Fruit fly (Drosophila melanogaster) whole organism, prepupa: Measurements from ENCODE around the gene CG1161.

ENCODE experiments used
- Blimp-1 ChIP-seq: fragments of 200-800 bp; sonication (Bioruptor generic); optimal IDR thresholded peaks from 3 replicates; lab custom pipeline; 2017; ENCODE audit warnings: missing biosample characterization, missing genetic modification characterization, mild to moderate bottlenecking, moderate library complexity, missing genetic modification reagents
- CG10631 ChIP-seq: fragments of 200-800 bp; sonication (Bioruptor generic); optimal IDR thresholded peaks from 2 replicates; lab custom pipeline; 2016; ENCODE audit warnings: missing biosample characterization, missing genetic modification characterization
- CG11294 ChIP-seq: fragments of 200-800 bp; sonication (Bioruptor generic); IDR thresholded peaks from 2 replicates; pipeline ENCODE4 v1.3.6; 2022; ENCODE audit warnings: missing biosample characterization, missing genetic modification characterization
- CG11762 ChIP-seq: fragments of 200-800 bp; sonication (Bioruptor generic); optimal IDR thresholded peaks from 3 replicates; lab custom pipeline; 2016; ENCODE audit warnings: missing biosample characterization, missing genetic modification characterization; ENCODE audit not compliant: insufficient read depth
- CG11902 ChIP-seq: fragments of 200-800 bp; sonication (Bioruptor generic); optimal IDR thresholded peaks from 3 replicates; lab custom pipeline; 2016; ENCODE audit warnings: missing biosample characterization, missing genetic modification characterization
- CG15336 ChIP-seq: fragments of 200-800 bp; sonication (Bioruptor generic); IDR thresholded peaks from 2 replicates; pipeline ENCODE4 v1.3.6; 2022; ENCODE audit warnings: missing biosample characterization, missing genetic modification characterization
- CG1621 ChIP-seq: fragments of 200-800 bp; sonication (Bioruptor generic); optimal IDR thresholded peaks from 3 replicates; lab custom pipeline; 2018; ENCODE audit warnings: missing biosample characterization, mild to moderate bottlenecking, missing genetic modification characterization
- CG16779 ChIP-seq: fragments of 200-800 bp; sonication (Bioruptor generic); optimal IDR thresholded peaks from 3 replicates; lab custom pipeline; 2017; ENCODE audit warnings: missing biosample characterization, mild to moderate bottlenecking, missing genetic modification characterization
- CG3032 ChIP-seq: fragments of 200-800 bp; optimal IDR thresholded peaks from 2 replicates; lab custom pipeline; 2019; ENCODE audit warnings: missing biosample characterization, mild to moderate bottlenecking, missing genetic modification characterization, moderate library complexity
- CG31627 ChIP-seq: fragments of 200-800 bp; sonication (Bioruptor generic); optimal IDR thresholded peaks from 3 replicates; lab custom pipeline; 2016; ENCODE audit warnings: missing biosample characterization, missing genetic modification characterization
- CG32006 ChIP-seq: fragments of 200-800 bp; sonication (Bioruptor generic); optimal IDR thresholded peaks from 3 replicates; lab custom pipeline; 2017; ENCODE audit warnings: missing biosample characterization, mild to moderate bottlenecking, missing genetic modification characterization
- CG34406 ChIP-seq: fragments of 200-800 bp; sonication (Bioruptor generic); optimal IDR thresholded peaks from 3 replicates; lab custom pipeline; 2016; ENCODE audit warnings: missing biosample characterization, missing genetic modification characterization
- CG4318 ChIP-seq: fragments of 200-800 bp; sonication (Bioruptor generic); optimal IDR thresholded peaks from 3 replicates; lab custom pipeline; 2017; ENCODE audit warnings: missing biosample characterization, mild to moderate bottlenecking, missing genetic modification characterization
- CG6163 ChIP-seq: fragments of 200-800 bp; sonication (Bioruptor generic); IDR thresholded peaks from 3 replicates; pipeline ENCODE4 v1.3.6; 2022; ENCODE audit warnings: missing biosample characterization, missing genetic modification characterization
- CG6276 ChIP-seq: fragments of 200-800 bp; sonication (Bioruptor generic); optimal IDR thresholded peaks from 2 replicates; lab custom pipeline; 2017; ENCODE audit warnings: missing biosample characterization, mild to moderate bottlenecking, missing genetic modification characterization
- CG6792 ChIP-seq: fragments of 200-800 bp; sonication (Bioruptor generic); optimal IDR thresholded peaks from 3 replicates; lab custom pipeline; 2016; ENCODE audit warnings: missing biosample characterization, missing genetic modification characterization
- CG6808 ChIP-seq: fragments of 200-800 bp; sonication (Bioruptor generic); optimal IDR thresholded peaks from 3 replicates; lab custom pipeline; 2017; ENCODE audit warnings: missing biosample characterization, missing genetic modification characterization, mild to moderate bottlenecking, moderate library complexity, missing genetic modification reagents
- CG7368 ChIP-seq: fragments of 200-800 bp; sonication (Bioruptor generic); optimal IDR thresholded peaks from 3 replicates; lab custom pipeline; 2016; ENCODE audit warnings: missing biosample characterization, missing genetic modification characterization
- CG8119 ChIP-seq: fragments of 200-800 bp; sonication (Bioruptor generic); IDR thresholded peaks from 3 replicates; pipeline ENCODE4 v1.3.6; 2022; ENCODE audit warnings: missing biosample characterization, missing genetic modification characterization
- CG8632 ChIP-seq: fragments of 200-800 bp; sonication (Bioruptor generic); optimal IDR thresholded peaks from 3 replicates; lab custom pipeline; 2016; ENCODE audit warnings: missing biosample characterization, missing genetic modification characterization
- CG9139 ChIP-seq: fragments of 200-800 bp; sonication (Bioruptor generic); optimal IDR thresholded peaks from 3 replicates; lab custom pipeline; 2017; ENCODE audit warnings: missing biosample characterization, mild to moderate bottlenecking, missing genetic modification characterization
- Eip75B ChIP-seq: fragments of 200-800 bp; sonication (Bioruptor generic); optimal IDR thresholded peaks from 3 replicates; lab custom pipeline; 2016; ENCODE audit warnings: missing biosample characterization, missing genetic modification characterization
- Eip78C ChIP-seq: fragments of 200-800 bp; sonication (Bioruptor generic); peaks from one replicate; lab custom pipeline; 2016; ENCODE audit warnings: missing biosample characterization, missing genetic modification characterization
- Eip93F ChIP-seq: fragments of 200-800 bp; sonication (Bioruptor generic); optimal IDR thresholded peaks from 2 replicates; lab custom pipeline; 2016; ENCODE audit warnings: missing biosample characterization, mild to moderate bottlenecking, missing genetic modification characterization
- Ets96B ChIP-seq: fragments of 200-800 bp; optimal IDR thresholded peaks from 2 replicates; lab custom pipeline; 2019; ENCODE audit warnings: missing biosample characterization, mild to moderate bottlenecking, missing genetic modification characterization, moderate library complexity
- Gug ChIP-seq: fragments of 200-800 bp; sonication (Bioruptor generic); IDR thresholded peaks from 2 replicates; pipeline ENCODE4 v1.3.6; 2022; ENCODE audit warnings: missing biosample characterization, missing genetic modification characterization
- Hr38 ChIP-seq: sonication (Bioruptor generic); optimal IDR thresholded peaks from 2 replicates; lab custom pipeline; 2016; ENCODE audit warnings: missing biosample characterization, missing genetic modification characterization
- Hr39 ChIP-seq: fragments of 200-800 bp; sonication (Bioruptor generic); optimal IDR thresholded peaks from 2 replicates; lab custom pipeline; 2016; ENCODE audit warnings: missing biosample characterization, missing genetic modification characterization
- Lpt ChIP-seq: fragments of 200-800 bp; sonication (Bioruptor generic); optimal IDR thresholded peaks from 3 replicates; lab custom pipeline; 2016; ENCODE audit warnings: missing biosample characterization, missing genetic modification characterization
- Met ChIP-seq: fragments of 200-800 bp; sonication (Bioruptor generic); optimal IDR thresholded peaks from 3 replicates; lab custom pipeline; 2016; ENCODE audit warnings: missing biosample characterization, missing genetic modification characterization
- OdsH ChIP-seq: fragments of 200-800 bp; sonication (Bioruptor generic); optimal IDR thresholded peaks from 3 replicates; lab custom pipeline; 2016; ENCODE audit warnings: missing biosample characterization, missing genetic modification characterization
- Sox102F ChIP-seq: fragments of 200-800 bp; sonication (Bioruptor generic); optimal IDR thresholded peaks from 2 replicates; lab custom pipeline; 2016; ENCODE audit warnings: missing biosample characterization, mild to moderate bottlenecking, missing genetic modification characterization
- Sox15 ChIP-seq: fragments of 200-800 bp; sonication (Bioruptor generic); optimal IDR thresholded peaks from 3 replicates; lab custom pipeline; 2016; ENCODE audit warnings: missing biosample characterization, missing genetic modification characterization
- achi ChIP-seq: fragments of 200-800 bp; sonication (Bioruptor generic); optimal IDR thresholded peaks from 3 replicates; lab custom pipeline; 2016; ENCODE audit warnings: missing biosample characterization, missing genetic modification characterization
- acj6 ChIP-seq: fragments of 200-800 bp; sonication (Bioruptor generic); optimal IDR thresholded peaks from 3 replicates; lab custom pipeline; 2016; ENCODE audit warnings: missing biosample characterization, missing genetic modification characterization
- dac ChIP-seq: fragments of 200-800 bp; sonication (Bioruptor generic); optimal IDR thresholded peaks from 2 replicates; lab custom pipeline; 2017; ENCODE audit warnings: missing biosample characterization, mild to moderate bottlenecking, missing genetic modification characterization
- dsx ChIP-seq: fragments of 200-800 bp; optimal IDR thresholded peaks from 3 replicates; lab custom pipeline; 2019; ENCODE audit warnings: missing biosample characterization, mild to moderate bottlenecking, missing genetic modification characterization, moderate library complexity; ENCODE audit not compliant: poor library complexity, severe bottlenecking
- eg ChIP-seq: fragments of 200-800 bp; sonication (Bioruptor generic); IDR thresholded peaks from 3 replicates; pipeline ENCODE4 v1.3.6; 2022; ENCODE audit warnings: missing biosample characterization, missing genetic modification characterization
- esn ChIP-seq: fragments of 200-800 bp; sonication (Bioruptor generic); optimal IDR thresholded peaks from 2 replicates; lab custom pipeline; 2016; ENCODE audit warnings: missing biosample characterization, mild to moderate bottlenecking, missing genetic modification characterization, moderate library complexity
- fd59A ChIP-seq: fragments of 200-800 bp; sonication (Bioruptor generic); optimal IDR thresholded peaks from 2 replicates; lab custom pipeline; 2017; ENCODE audit warnings: missing biosample characterization, mild to moderate bottlenecking, missing genetic modification characterization, missing genetic modification reagents
- fd85E ChIP-seq: fragments of 200-800 bp; sonication (Bioruptor generic); optimal IDR thresholded peaks from 3 replicates; lab custom pipeline; 2016; ENCODE audit warnings: missing biosample characterization, missing genetic modification characterization
- fkh ChIP-seq: fragments of 200-800 bp; sonication (Bioruptor generic); optimal IDR thresholded peaks from 3 replicates; lab custom pipeline; 2017; ENCODE audit warnings: missing biosample characterization, mild to moderate bottlenecking, missing genetic modification characterization, moderate library complexity
- net ChIP-seq: fragments of 200-800 bp; sonication (Bioruptor generic); optimal IDR thresholded peaks from 3 replicates; lab custom pipeline; 2016; ENCODE audit warnings: missing biosample characterization, missing genetic modification characterization
- pdm3 ChIP-seq: fragments of 200-800 bp; sonication (Bioruptor generic); optimal IDR thresholded peaks from 3 replicates; lab custom pipeline; 2016; ENCODE audit warnings: missing biosample characterization, missing genetic modification characterization
- salr ChIP-seq, 2 experiments: fragments of 200-800 bp; sonication (Bioruptor generic); optimal IDR thresholded peaks; 3 replicates each; lab custom pipeline; 2016 to 2018; ENCODE audit warnings: missing biosample characterization in 2 of 2, missing genetic modification characterization in 2 of 2, mild to moderate bottlenecking in 1 of 2
- ss ChIP-seq, 2 experiments: fragments of 200-800 bp; sonication (Bioruptor generic); optimal IDR thresholded peaks; 2 replicates in 1 of 2; 3 replicates in 1 of 2; lab custom pipeline; 2017 to 2018; ENCODE audit warnings: mild to moderate bottlenecking in 2 of 2, missing biosample characterization in 2 of 2, missing genetic modification characterization in 2 of 2, moderate library complexity in 1 of 2
- svp ChIP-seq: fragments of 200-800 bp; sonication (Bioruptor generic); peaks from one replicate; lab custom pipeline; 2016; ENCODE audit warnings: missing biosample characterization, missing genetic modification characterization
- topi ChIP-seq: fragments of 200-800 bp; sonication (Bioruptor generic); optimal IDR thresholded peaks from 3 replicates; lab custom pipeline; 2016; ENCODE audit warnings: missing biosample characterization, missing genetic modification characterization
- vri ChIP-seq: fragments of 200-800 bp; sonication (Bioruptor generic); optimal IDR thresholded peaks from 3 replicates; lab custom pipeline; 2016; ENCODE audit warnings: missing biosample characterization, mild to moderate bottlenecking, missing genetic modification characterization

CG1161 gene

dm6 chr3R:5316790-5317189 lies 38.1 kb upstream of the CG1161 start:
- peak; percentile 34 for TF ChIP-seq CG6276 (GFP tag; lab: Kevin White, UChicago)
- TF ChIP-seq CG11762: no peak
- peak; percentile 55 for TF ChIP-seq Eip78C (GFP tag; lab: Kevin White, UChicago)
- TF ChIP-seq salr (GFP tag; optimal IDR thresholded peaks at IDR 0.05; lab: Kevin White, UChicago): no peak
- no peak for TF ChIP-seq Sox102F
- TF ChIP-seq CG10631 (GFP tag; lab: Kevin White, UChicago): no peak
- peak; percentile 87 for TF ChIP-seq svp (GFP tag; lab: Kevin White, UChicago)
- 0 out of 3 replicates have a peak, but pooled peaks have one; percentile 40 for TF ChIP-seq eg
- no peak for TF ChIP-seq OdsH
- TF ChIP-seq CG16779: no peak
- TF ChIP-seq topi: no peak
- TF ChIP-seq Eip93F (GFP tag; lab: Kevin White, UChicago): no peak
- no peak for TF ChIP-seq CG6792 (GFP tag; lab: Kevin White, UChicago)
- TF ChIP-seq, all 60 proteins: peak for 4

dm6 chr3R:5317654-5318129 lies 37.2 kb upstream of the CG1161 start:
- TF ChIP-seq CG6792 (GFP tag; lab: Kevin White, UChicago) (no peak), fd85E (GFP tag; lab: Kevin White, UChicago) (no peak), dac (GFP tag; lab: Kevin White, UChicago) (no peak), topi (no peak), CG32006 (GFP tag; lab: Kevin White, UChicago) (no peak), CG11294 (GFP tag; lab: Robert Waterston, UW) (no peak), fd59A (GFP tag; lab: Kevin White, UChicago) (no peak), CG1621 (no peak), Sox102F (peak; percentile 25), fkh (GFP tag; lab: Kevin White, UChicago) (no peak), Eip78C (GFP tag; lab: Kevin White, UChicago) (peak; percentile 60), esn (GFP tag; lab: Kevin White, UChicago) (no peak), CG6163 (peak; percentile 80), CG8632 (no peak), CG6276 (GFP tag; lab: Kevin White, UChicago) (no peak), Met (peak; percentile 5), Eip93F (GFP tag; lab: Kevin White, UChicago) (no peak), Blimp-1 (GFP tag; lab: Kevin White, UChicago) (peak; percentile 96), CG34406 (GFP tag; lab: Kevin White, UChicago) (no peak), dsx (GFP tag; lab: Kevin White, UChicago) (peak; percentile 52), Hr39 (no peak), CG3032 (tag; lab: Kevin White, UChicago) (no peak), OdsH (no peak), svp (GFP tag; lab: Kevin White, UChicago) (no peak), CG9139 (GFP tag; lab: Kevin White, UChicago) (no peak), CG31627 (GFP tag; lab: Kevin White, UChicago) (no peak), Gug (no peak), Ets96B (tag; lab: Kevin White, UChicago) (no peak), CG8119 (GFP tag; lab: Robert Waterston, UW) (no peak), Lpt (GFP tag; lab: Kevin White, UChicago) (peak; percentile 15), eg (no peak), achi (GFP tag; lab: Kevin White, UChicago) (peak; percentile 20), CG7368 (GFP tag; lab: Kevin White, UChicago) (no peak), Eip75B (GFP tag; lab: Kevin White, UChicago) (peak; percentile 36), net (GFP tag; lab: Kevin White, UChicago) (no peak), CG15336 (GFP tag; lab: Robert Waterston, UW) (no peak), ss (GFP tag; optimal IDR thresholded peaks at IDR 0.05; lab: Kevin White, UChicago) (peak; percentile 58 to 97), CG11902 (GFP tag; lab: Kevin White, UChicago) (no peak), CG6808 (GFP tag; lab: Kevin White, UChicago) (peak; percentile 9), CG16779 (no peak), CG11762 (no peak), CG10631 (GFP tag; lab: Kevin White, UChicago) (no peak), CG4318 (no peak), acj6 (GFP tag; lab: Kevin White, UChicago) (no peak), Hr38 (GFP tag; lab: Kevin White, UChicago) (no peak), Sox15 (GFP tag; lab: Kevin White, UChicago) (no peak), vri (GFP tag; lab: Kevin White, UChicago) (no peak), pdm3 (GFP tag; lab: Kevin White, UChicago) (no peak)
